Fruit fly (Drosophila melanogaster) whole organism, embryonic: ENCODE results near the gene Pcd.

Experiments used
- Aef1 ChIP-seq: fragments of 200-800 bp; sonication (Bioruptor generic); IDR thresholded peaks from 3 replicates; pipeline ENCODE4 v1.3.6; 2022; ENCODE audit warnings: missing biosample characterization, missing genetic modification characterization
- Asciz ChIP-seq: fragments of 200-800 bp; sonication (Bioruptor generic); optimal IDR thresholded peaks from 2 replicates; lab custom pipeline; 2017; ENCODE audit warnings: missing biosample characterization, mild to moderate bottlenecking, missing genetic modification characterization, missing genetic modification reagents
- Awh ChIP-seq: fragments of 200-800 bp; sonication (Bioruptor generic); IDR thresholded peaks from 2 replicates; pipeline ENCODE4, ENCODE4 v1.3.6; 2022; ENCODE audit warnings: missing biosample characterization, missing genetic modification characterization
- CG11085 ChIP-seq: fragments of 200-800 bp; sonication (Bioruptor generic); IDR thresholded peaks from 2 replicates; pipeline ENCODE4 v1.3.6; 2022; ENCODE audit warnings: missing biosample characterization, missing genetic modification characterization
- CG11696 ChIP-seq: fragments of 200-800 bp; sonication (Bioruptor generic); IDR thresholded peaks from 2 replicates; pipeline ENCODE4 v1.3.6; 2022; ENCODE audit warnings: missing biosample characterization, missing genetic modification characterization
- CG12942 ChIP-seq: fragments of 200-800 bp; sonication (Bioruptor generic); optimal IDR thresholded peaks from 3 replicates; lab custom pipeline; 2016; ENCODE audit warnings: missing biosample characterization, missing genetic modification characterization
- CG14014 ChIP-seq: fragments of 200-800 bp; sonication (Bioruptor generic); IDR thresholded peaks from 2 replicates; pipeline ENCODE4 v1.3.6; 2022; ENCODE audit warnings: missing biosample characterization, missing genetic modification characterization
- CG15073 ChIP-seq: fragments of 200-800 bp; sonication (Bioruptor generic); optimal IDR thresholded peaks from 2 replicates; lab custom pipeline; 2016; ENCODE audit warnings: missing biosample characterization, missing genetic modification characterization
- CG16813 ChIP-seq: fragments of 200-800 bp; sonication (Bioruptor generic); IDR thresholded peaks from 3 replicates; pipeline ENCODE4 v1.3.6; 2022; ENCODE audit warnings: missing biosample characterization, missing genetic modification characterization; ENCODE audit not compliant: partially characterized antibody
- CG17802 ChIP-seq: fragments of 200-800 bp; sonication (Bioruptor generic); optimal IDR thresholded peaks from 2 replicates; lab custom pipeline; 2018; ENCODE audit warnings: missing biosample characterization, mild to moderate bottlenecking, missing genetic modification characterization, moderate library complexity
- CG1832 ChIP-seq: fragments of 200-800 bp; sonication (Bioruptor generic); optimal IDR thresholded peaks from 2 replicates; lab custom pipeline; 2017; ENCODE audit warnings: missing biosample characterization, mild to moderate bottlenecking, missing genetic modification characterization, inconsistent platforms
- CG18599 ChIP-seq: fragments of 200-800 bp; sonication (Bioruptor generic); optimal IDR thresholded peaks from 3 replicates; lab custom pipeline; 2017; ENCODE audit warnings: missing biosample characterization, missing genetic modification characterization, mild to moderate bottlenecking, moderate library complexity, missing genetic modification reagents
- CG2202 ChIP-seq: fragments of 200-800 bp; sonication (Bioruptor generic); optimal IDR thresholded peaks from 2 replicates; lab custom pipeline; 2018; ENCODE audit warnings: missing biosample characterization, mild to moderate bottlenecking, missing genetic modification characterization
- CG2712 ChIP-seq: fragments of 200-800 bp; optimal IDR thresholded peaks from 3 replicates; lab custom pipeline; 2019; ENCODE audit warnings: missing biosample characterization, mild to moderate bottlenecking, missing genetic modification characterization, moderate library complexity
- CG4360 ChIP-seq: fragments of 200-800 bp; sonication (Bioruptor generic); IDR thresholded peaks from 2 replicates; pipeline ENCODE4 v1.3.6; 2022; ENCODE audit warnings: missing biosample characterization, missing genetic modification characterization
- CG4424 ChIP-seq: fragments of 200-800 bp; sonication (Bioruptor generic); optimal IDR thresholded peaks from 3 replicates; lab custom pipeline; 2016; ENCODE audit warnings: missing biosample characterization, missing genetic modification characterization
- CG4730 ChIP-seq: fragments of 200-800 bp; sonication (Bioruptor generic); IDR thresholded peaks from 2 replicates; pipeline ENCODE4 v1.3.6; 2022; ENCODE audit warnings: missing biosample characterization, missing genetic modification characterization
- CG7271 ChIP-seq: fragments of 200-800 bp; sonication (Bioruptor generic); optimal IDR thresholded peaks from 2 replicates; lab custom pipeline; 2018; ENCODE audit warnings: missing biosample characterization, mild to moderate bottlenecking, missing genetic modification characterization, moderate library complexity
- CG8765 ChIP-seq: fragments of 200-800 bp; sonication (Bioruptor generic); IDR thresholded peaks from 2 replicates; pipeline ENCODE4 v1.3.6; 2022; ENCODE audit warnings: missing biosample characterization, missing genetic modification characterization
- CG9437 ChIP-seq: fragments of 200-800 bp; sonication (Bioruptor generic); optimal IDR thresholded peaks from 2 replicates; lab custom pipeline; 2018; ENCODE audit warnings: missing biosample characterization, mild to moderate bottlenecking, missing genetic modification characterization
- Dp ChIP-seq: fragments of 200-800 bp; sonication (Bioruptor generic); optimal IDR thresholded peaks from 2 replicates; lab custom pipeline; 2018; ENCODE audit warnings: missing biosample characterization, mild to moderate bottlenecking, missing genetic modification characterization, moderate library complexity
- E2f2 ChIP-seq: fragments of 200-800 bp; sonication (Bioruptor generic); IDR thresholded peaks from 2 replicates; pipeline ENCODE4 v1.3.6; 2022; ENCODE audit warnings: missing biosample characterization, missing genetic modification characterization
- ERR ChIP-seq: fragments of 200-800 bp; sonication (Bioruptor generic); optimal IDR thresholded peaks from 2 replicates; lab custom pipeline; 2016; ENCODE audit warnings: missing biosample characterization, missing genetic modification characterization
- Lim3 ChIP-seq: fragments of 200-800 bp; sonication (Bioruptor generic); IDR thresholded peaks from 2 replicates; pipeline ENCODE4 v1.3.6; 2022; ENCODE audit warnings: missing biosample characterization, missing genetic modification characterization
- MBD-R2 ChIP-seq: fragments of 200-800 bp; sonication (Bioruptor generic); IDR thresholded peaks from 2 replicates; pipeline ENCODE4 v1.3.6; 2022; ENCODE audit warnings: missing biosample characterization, missing genetic modification characterization
- Mes4 ChIP-seq: fragments of 200-800 bp; sonication (Bioruptor generic); optimal IDR thresholded peaks from 2 replicates; lab custom pipeline; 2016; ENCODE audit warnings: missing biosample characterization, missing genetic modification characterization
- Mrtf ChIP-seq: fragments of 200-800 bp; sonication (Bioruptor generic); IDR thresholded peaks from 3 replicates; pipeline ENCODE4 v1.3.6; 2022; ENCODE audit warnings: missing biosample characterization, missing genetic modification characterization
- Myb ChIP-seq: fragments of 200-800 bp; sonication (Bioruptor generic); optimal IDR thresholded peaks from 2 replicates; lab custom pipeline; 2016; ENCODE audit warnings: missing biosample characterization, missing genetic modification characterization
- Oli ChIP-seq: fragments of 200-800 bp; sonication (Bioruptor generic); optimal IDR thresholded peaks from 2 replicates; lab custom pipeline; 2018; ENCODE audit warnings: missing biosample characterization, mild to moderate bottlenecking, missing genetic modification characterization, moderate library complexity
- Opbp ChIP-seq: fragments of 200-800 bp; sonication (Bioruptor generic); IDR thresholded peaks from 3 replicates; pipeline ENCODE4 v1.3.6; 2022; ENCODE audit warnings: missing biosample characterization, missing genetic modification characterization; ENCODE audit not compliant: partially characterized antibody
- Stat92E ChIP-seq, 3 experiments: fragments of >200 bp in 2 of 3; fragments of 200-800 bp in 1 of 3; sonication (Bioruptor generic) in 1 of 3; optimal IDR thresholded peaks; 2 replicates each; lab custom pipeline; 2017 to 2019; ENCODE audit warnings: missing biosample characterization in 3 of 3, missing genetic modification characterization in 3 of 3, mild to moderate bottlenecking in 1 of 3, moderate library complexity in 1 of 3
- YL-1 ChIP-seq: fragments of 200-800 bp; sonication (Bioruptor generic); optimal IDR thresholded peaks from 3 replicates; lab custom pipeline; 2017; ENCODE audit warnings: missing biosample characterization, mild to moderate bottlenecking, missing genetic modification characterization
- al ChIP-seq: fragments of 200-800 bp; sonication (Bioruptor generic); IDR thresholded peaks from 2 replicates; pipeline ENCODE4 v1.3.6; 2022; ENCODE audit warnings: missing biosample characterization, missing genetic modification characterization
- aop ChIP-seq: fragments of 200-800 bp; sonication (Bioruptor generic); IDR thresholded peaks from 2 replicates; pipeline ENCODE4 v1.3.6; 2022; ENCODE audit warnings: missing biosample characterization, missing genetic modification characterization
- dati ChIP-seq: fragments of 200-800 bp; sonication (Bioruptor generic); IDR thresholded peaks from 2 replicates; pipeline ENCODE4 v1.3.6; 2022; ENCODE audit warnings: missing biosample characterization, missing genetic modification characterization
- ems ChIP-seq: fragments of 200-800 bp; sonication (Bioruptor generic); optimal IDR thresholded peaks from 3 replicates; lab custom pipeline; 2016; ENCODE audit warnings: missing biosample characterization, missing genetic modification characterization
- gem ChIP-seq: fragments of 200-800 bp; sonication (Bioruptor generic); optimal IDR thresholded peaks from 2 replicates; lab custom pipeline; 2019; ENCODE audit warnings: missing biosample characterization, mild to moderate bottlenecking, missing genetic modification characterization, moderate library complexity
- odd ChIP-seq: fragments of 200-800 bp; sonication (Bioruptor generic); optimal IDR thresholded peaks from 2 replicates; lab custom pipeline; 2017; ENCODE audit warnings: missing biosample characterization, mild to moderate bottlenecking, missing genetic modification characterization
- pan ChIP-seq, 4 experiments: fragments of >200 bp in 3 of 4; fragments of 200-800 bp in 1 of 4; sonication (Bioruptor generic) in 1 of 4; optimal IDR thresholded peaks in 3 of 4; IDR thresholded peaks in 1 of 4; 2 replicates each; pipeline versions ENCODE4 v1.3.6 to Lab custom; 2017 to 2022; ENCODE audit warnings: missing biosample characterization in 2 of 4, missing genetic modification characterization in 2 of 4, mixed read lengths in 1 of 4
- prd ChIP-seq, 3 experiments: fragments of >200 bp in 2 of 3; fragments of 200-800 bp in 1 of 3; sonication (Bioruptor generic) in 1 of 3; optimal IDR thresholded peaks in 2 of 3; IDR thresholded peaks in 1 of 3; 2 replicates in 2 of 3; 3 replicates in 1 of 3; pipeline versions ENCODE4 v1.3.6 to Lab custom; 2017 to 2022; ENCODE audit warnings: missing biosample characterization in 1 of 3, missing genetic modification characterization in 1 of 3
- rib ChIP-seq: fragments of 200-800 bp; sonication (Bioruptor generic); IDR thresholded peaks from 2 replicates; pipeline ENCODE4 v1.3.6; 2022; ENCODE audit warnings: missing biosample characterization, missing genetic modification characterization
- sisA ChIP-seq: fragments of 200-800 bp; sonication (Bioruptor generic); IDR thresholded peaks from 2 replicates; pipeline ENCODE4 v1.3.6; 2022; ENCODE audit warnings: missing biosample characterization, missing genetic modification characterization
- slbo ChIP-seq: fragments of 200-800 bp; sonication (Bioruptor generic); IDR thresholded peaks from 2 replicates; pipeline ENCODE4 v1.3.6; 2022; ENCODE audit warnings: missing biosample characterization, missing genetic modification characterization
- so ChIP-seq: fragments of 200-800 bp; sonication (Bioruptor generic); IDR thresholded peaks from 3 replicates; pipeline ENCODE4 v1.3.6; 2022; ENCODE audit warnings: missing biosample characterization, missing genetic modification characterization
- sqz ChIP-seq: fragments of 200-800 bp; sonication (Bioruptor generic); optimal IDR thresholded peaks from 3 replicates; lab custom pipeline; 2018; ENCODE audit warnings: missing biosample characterization, mild to moderate bottlenecking, missing genetic modification characterization
- tio ChIP-seq: fragments of 200-800 bp; sonication (Bioruptor generic); optimal IDR thresholded peaks from 2 replicates; lab custom pipeline; 2017; ENCODE audit warnings: missing biosample characterization, missing genetic modification characterization, inconsistent platforms
- vfl ChIP-seq: fragments of 200-800 bp; sonication (Bioruptor generic); optimal IDR thresholded peaks from 2 replicates; lab custom pipeline; 2016; ENCODE audit warnings: missing biosample characterization, missing genetic modification characterization

The Pcd gene

dm6 chr3R:29745056-29745455, 22.1 kb downstream of the Pcd start, which contains the start of the genes Wdr24 and IntS11 (continued):
- TF ChIP-seq gem (tag; lab: Kevin White, UChicago) (peak; percentile 89), rib (GFP tag; lab: Robert Waterston, UW) (peak; percentile 91), Myb (GFP tag; lab: Kevin White, UChicago) (peak; percentile 68), CG15073 (GFP tag; lab: Kevin White, UChicago) (no peak), tio (GFP tag; lab: Kevin White, UChicago) (no peak)

dm6 chr3R:29748591-29749303, 25.8 kb downstream of the Pcd start, which contains the start of the genes ATPsyngamma and yata:
TSS of gene ATPsyngamma (minus strand) at chr3R:29749163.
TSS of gene yata (plus strand) at chr3R:29749219.
- TF ChIP-seq sqz, result no peak
- TF ChIP-seq so (GFP tag; lab: Robert Waterston, UW), result no peak
- no peak for TF ChIP-seq aop
- TF ChIP-seq CG1832, result no peak
- no peak for TF ChIP-seq Aef1 (GFP tag; lab: Robert Waterston, UW)
- no peak for TF ChIP-seq CG18599 (GFP tag; lab: Kevin White, UChicago)
- TF ChIP-seq prd (optimal IDR thresholded peaks at IDR 0.05; lab: Kevin White, UChicago), result no peak
- peak; percentile 50; the same call in 2 of the 3 replicates for TF ChIP-seq prd (GFP tag; IDR thresholded peaks at IDR 0.05; lab: Robert Waterston, UW)
- TF ChIP-seq dati (GFP tag; lab: Robert Waterston, UW), result no peak
- TF ChIP-seq odd (GFP tag; lab: Kevin White, UChicago), result no peak
- TF ChIP-seq CG2712, result peak; percentile 53
- TF ChIP-seq vfl (GFP tag; lab: Kevin White, UChicago), result no peak
- TF ChIP-seq YL-1, result peak; percentile 92
- peak; percentile 82 for TF ChIP-seq CG16813 (GFP tag; lab: Robert Waterston, UW)
- TF ChIP-seq Myb (GFP tag; lab: Kevin White, UChicago), result no peak
- TF ChIP-seq CG4424 (GFP tag; lab: Kevin White, UChicago), result peak; percentile 38
- TF ChIP-seq Mes4 (GFP tag; lab: Kevin White, UChicago), result no peak
- no peak for TF ChIP-seq CG12942
- no peak for TF ChIP-seq CG11085 (GFP tag; lab: Robert Waterston, UW)
- no peak for TF ChIP-seq ERR (GFP tag; lab: Kevin White, UChicago)
- TF ChIP-seq CG17802, result no peak
- TF ChIP-seq Mrtf, result no peak
- peak; percentile 99 for TF ChIP-seq Opbp (GFP tag; lab: Robert Waterston, UW)
- TF ChIP-seq al, result no peak
- TF ChIP-seq CG11696 (GFP tag; lab: Robert Waterston, UW), result no peak
- TF ChIP-seq Oli (tag; lab: Kevin White, UChicago), result peak; percentile 19
- TF ChIP-seq CG7271, result peak; percentile 18
- TF ChIP-seq MBD-R2, result no peak; the same call in none of the 2 replicates
- no peak for TF ChIP-seq CG2202
- TF ChIP-seq CG4360 (GFP tag; lab: Robert Waterston, UW), result no peak
- TF ChIP-seq slbo (GFP tag; lab: Robert Waterston, UW), result peak; percentile 64
- TF ChIP-seq CG8765, result no peak
- 0 out of 2 replicates have a peak, but pooled peaks have one; percentile 28 for TF ChIP-seq sisA (GFP tag; lab: Robert Waterston, UW)
- no peak for TF ChIP-seq CG9437 (GFP tag; lab: Kevin White, UChicago)
- TF ChIP-seq Asciz (GFP tag; lab: Kevin White, UChicago), result no peak
- no peak for TF ChIP-seq pan (optimal IDR thresholded peaks at IDR 0.05; lab: Kevin White, UChicago)
- TF ChIP-seq pan (GFP tag; optimal IDR thresholded peaks at IDR 0.05 in 1 of 2, IDR thresholded peaks at IDR 0.05 in 1 of 2), result no peak
- no peak for TF ChIP-seq Awh (GFP tag; lab: Robert Waterston, UW)
- TF ChIP-seq Stat92E (GFP tag; optimal IDR thresholded peaks at IDR 0.05; lab: Kevin White, UChicago), result no peak
- no peak for TF ChIP-seq CG14014
- no peak for TF ChIP-seq E2f2 (GFP tag; lab: Robert Waterston, UW)
- TF ChIP-seq gem (tag; lab: Kevin White, UChicago), result no peak
- no peak for TF ChIP-seq ems (GFP tag; lab: Kevin White, UChicago)
- no peak for TF ChIP-seq Lim3 (GFP tag; lab: Robert Waterston, UW)
- peak; percentile 8 for TF ChIP-seq Dp (GFP tag; lab: Kevin White, UChicago)
- no peak for TF ChIP-seq CG4730 (GFP tag; lab: Robert Waterston, UW)
